Worm (Caenorhabditis elegans): ENCODE results near the gene sand-1.

sand-1 gene

DNA sequence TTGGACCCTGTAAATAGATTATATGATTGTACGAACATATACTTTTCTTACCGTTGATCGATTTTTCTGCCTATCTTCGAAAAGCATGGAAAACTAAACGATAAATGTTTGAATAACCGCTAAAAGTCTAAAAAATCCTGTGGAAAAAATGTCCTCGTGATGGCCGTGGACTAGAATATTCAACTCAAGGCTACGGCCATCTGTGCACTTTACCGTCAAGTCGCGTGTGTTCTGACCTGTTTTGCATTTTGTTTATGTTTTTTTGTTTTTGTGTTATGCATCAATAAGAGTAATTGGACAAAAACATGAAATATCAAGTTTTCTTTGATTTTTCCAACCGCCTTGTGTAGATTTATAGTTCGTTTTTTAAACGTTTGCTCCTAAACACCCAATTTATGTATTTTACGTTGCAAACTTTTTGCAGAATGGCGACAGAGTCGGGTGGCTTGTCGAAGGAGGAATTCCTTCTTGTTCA is 2.5 kb upstream of the sand-1 start, which contains the start of the genes hda-6 and F41H10.4 (continued):
- TF ChIP-seq pha-4 (tag; optimal IDR thresholded peaks at IDR 0.05) (no peak), rnt-1 (tag; optimal IDR thresholded peaks at IDR 0.05) (peak; percentile 49), ahr-1 (tag; optimal IDR thresholded peaks at IDR 0.05) (no peak), ref-2 (tag; optimal IDR thresholded peaks at IDR 0.05) (peak; percentile 24)

DNA sequence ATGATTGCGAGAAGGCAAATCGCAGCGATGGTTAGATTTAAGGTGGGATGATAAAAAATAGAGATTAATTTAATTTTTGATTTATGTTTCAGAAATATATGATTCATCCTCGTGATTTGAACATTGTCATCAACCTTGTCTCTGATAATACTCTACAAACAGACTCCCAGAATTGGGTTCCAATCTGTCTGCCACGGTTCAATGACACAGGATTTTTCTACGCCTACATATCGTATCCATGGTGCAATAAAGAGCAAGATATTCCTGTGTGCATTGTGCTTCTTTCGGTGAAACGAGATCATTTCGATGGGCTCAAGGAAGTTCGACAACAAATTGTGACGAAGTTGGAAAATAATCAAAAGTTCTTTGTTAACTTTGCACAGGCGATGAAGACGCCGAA is 1.2 kb downstream of the sand-1 start:
- no peak for TF ChIP-seq K09A11.1 (tag; optimal IDR thresholded peaks at IDR 0.05; ENCODE audit: insufficient read depth)
- no peak for TF ChIP-seq ceh-9 (tag; optimal IDR thresholded peaks at IDR 0.05)
- TF ChIP-seq odd-2 (tag; optimal IDR thresholded peaks at IDR 0.05), result no peak
- no peak for TF ChIP-seq ceh-2 (tag; optimal IDR thresholded peaks at IDR 0.05)
- no peak for TF ChIP-seq dve-1 (tag; optimal IDR thresholded peaks at IDR 0.05)
- no peak for TF ChIP-seq hlh-6 (tag; optimal IDR thresholded peaks at IDR 0.05)

DNA sequence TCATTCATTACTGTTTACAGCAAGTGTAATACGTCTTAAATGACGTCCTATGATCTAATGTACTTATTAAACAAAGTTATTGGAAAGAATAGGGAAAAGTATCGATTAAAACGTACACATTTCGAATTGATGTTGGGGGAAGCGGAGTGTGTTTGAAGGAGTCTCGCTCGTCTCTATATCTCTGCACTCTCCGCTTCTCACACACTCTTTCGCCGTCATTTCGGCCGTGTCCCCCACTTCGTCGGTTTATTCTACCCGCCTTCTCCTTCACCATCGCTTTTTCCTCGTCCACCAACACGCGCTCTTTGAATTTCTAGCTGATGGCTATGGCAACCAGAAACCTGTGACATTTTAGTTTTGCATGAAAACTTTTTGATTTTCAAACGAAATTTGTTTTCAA is 2.2 kb downstream of the sand-1 start:
- TF ChIP-seq gmeb-2 (tag; optimal IDR thresholded peaks at IDR 0.05) (no peak), pat-9 (tag; optimal IDR thresholded peaks at IDR 0.05) (no peak), ceh-31 (tag; optimal IDR thresholded peaks at IDR 0.05) (peak; percentile 41), ceh-34 (tag; optimal IDR thresholded peaks at IDR 0.05) (peak; percentile 58), rnt-1 (tag; optimal IDR thresholded peaks at IDR 0.05) (peak; percentile 16), tbx-2 (tag; optimal IDR thresholded peaks at IDR 0.05) (peak; percentile 16), pha-4 (tag; optimal IDR thresholded peaks at IDR 0.05) (no peak), unc-42 (tag; optimal IDR thresholded peaks at IDR 0.05) (peak; percentile 4), pros-1 (tag; optimal IDR thresholded peaks at IDR 0.05) (no peak), nfya-1 (tag; optimal IDR thresholded peaks at IDR 0.05) (peak; percentile 47), ceh-48 (tag; optimal IDR thresholded peaks at IDR 0.05) (peak; percentile 66), syd-9 (tag; optimal IDR thresholded peaks at IDR 0.05) (peak; percentile 13)

DNA sequence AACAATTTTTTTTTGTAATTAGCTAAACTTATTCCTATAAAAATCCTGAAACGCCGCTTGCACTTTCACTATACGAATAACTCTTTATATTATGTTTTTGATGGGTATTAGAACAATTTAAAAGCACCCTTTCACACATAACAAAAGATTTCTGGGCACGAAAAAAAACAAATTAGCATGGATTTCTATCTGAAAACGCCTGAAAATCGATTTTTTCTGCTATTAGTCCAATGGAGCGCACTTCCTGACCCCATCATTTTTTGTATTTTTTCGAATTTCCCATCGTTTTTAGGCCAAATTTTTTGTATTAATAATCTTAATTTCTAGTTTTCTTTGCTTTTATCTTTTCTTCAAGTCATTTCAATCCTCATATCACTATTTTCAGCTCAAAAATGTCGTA is 2.7 kb downstream of the sand-1 start, which contains the start of gene F41H10.3:
F41H10.3 (plus strand) TSS at position 388 of the 400 bp plus-strand sequence.
- TF ChIP-seq sox-4 (tag; optimal IDR thresholded peaks at IDR 0.05) (no peak), ceh-48 (tag; optimal IDR thresholded peaks at IDR 0.05) (peak; percentile 18)

DNA sequence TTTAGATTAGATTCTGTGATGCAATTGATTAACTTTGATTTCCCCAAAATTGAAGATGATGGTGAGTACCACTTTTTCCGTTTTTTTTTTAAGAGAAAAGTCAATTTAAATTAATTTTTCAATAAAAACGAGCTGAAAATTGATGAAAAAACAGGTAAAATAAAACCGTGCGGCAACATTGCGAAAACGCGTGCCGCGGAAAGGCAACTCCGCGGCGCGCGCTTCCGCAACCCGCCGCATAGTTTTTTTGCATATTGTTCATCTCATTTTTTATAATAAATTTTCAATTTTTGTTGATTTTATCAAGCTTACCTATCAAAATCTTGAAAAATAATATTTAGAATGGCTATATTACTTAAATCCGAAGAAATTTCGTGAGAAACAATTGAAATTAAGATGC is 4.2 kb downstream of the sand-1 start:
- TF ChIP-seq ztf-16 (tag; optimal IDR thresholded peaks at IDR 0.05) (peak; percentile 21), hlh-15 (tag; optimal IDR thresholded peaks at IDR 0.05) (peak; percentile 14), hlh-13 (GFP tag; optimal IDR thresholded peaks at IDR 0.05) (no peak), pha-2 (tag; optimal IDR thresholded peaks at IDR 0.05) (peak; percentile 41), C38D4.7 (GFP tag; optimal IDR thresholded peaks at IDR 0.05) (peak; percentile 1), unc-42 (tag; optimal IDR thresholded peaks at IDR 0.05) (no peak), nhr-232 (tag; optimal IDR thresholded peaks at IDR 0.05) (peak; percentile 18), ceh-30 (tag; optimal IDR thresholded peaks at IDR 0.05) (no peak), nhr-11 (tag; optimal IDR thresholded peaks at IDR 0.05) (no peak), K02D7.2 (tag; optimal IDR thresholded peaks at IDR 0.05) (peak; percentile 25), fkh-10 (GFP tag; optimal IDR thresholded peaks at IDR 0.05) (no peak), nfya-1 (tag; optimal IDR thresholded peaks at IDR 0.05) (peak; percentile 49), zip-5 (tag; optimal IDR thresholded peaks at IDR 0.05) (peak; percentile 52), tbx-2 (tag; optimal IDR thresholded peaks at IDR 0.05) (peak; percentile 50), hlh-30 (tag; optimal IDR thresholded peaks at IDR 0.05; ENCODE audit: insufficient read depth) (no peak), ceh-34 (tag; optimal IDR thresholded peaks at IDR 0.05) (peak; percentile 71), unc-86 (tag; optimal IDR thresholded peaks at IDR 0.05) (peak; percentile 44), ttx-3 (tag; optimal IDR thresholded peaks at IDR 0.05) (peak; percentile 72), ref-2 (tag; optimal IDR thresholded peaks at IDR 0.05) (peak; percentile 20), ceh-2 (tag; optimal IDR thresholded peaks at IDR 0.05) (peak; percentile 43), ceh-31 (tag; optimal IDR thresholded peaks at IDR 0.05) (peak; percentile 47), sox-4 (tag; optimal IDR thresholded peaks at IDR 0.05) (peak; percentile 44), K09A11.1 (tag; optimal IDR thresholded peaks at IDR 0.05; ENCODE audit: insufficient read depth) (peak; percentile 65), ceh-14 (tag; optimal IDR thresholded peaks at IDR 0.05) (peak; percentile 39), pqm-1 (tag; optimal IDR thresholded peaks at IDR 0.05) (no peak), unc-3 (GFP tag; conservative IDR thresholded peaks at IDR 0.05) (no peak), unc-3 (tag; optimal IDR thresholded peaks at IDR 0.05) (peak; percentile 22), Y22D7AL.16 (tag; optimal IDR thresholded peaks at IDR 0.05) (no peak), dve-1 (tag; optimal IDR thresholded peaks at IDR 0.05) (no peak), fax-1 (tag; optimal IDR thresholded peaks at IDR 0.05) (peak; percentile 33), rnt-1 (tag; optimal IDR thresholded peaks at IDR 0.05) (no peak), mec-3 (tag; optimal IDR thresholded peaks at IDR 0.05; ENCODE audit: borderline replicate concordance) (no peak), pha-4 (tag; optimal IDR thresholded peaks at IDR 0.05) (no peak), pat-9 (tag; optimal IDR thresholded peaks at IDR 0.05) (peak; percentile 52)

Data from whole organism, late embryonic.